Worm (Caenorhabditis elegans) whole organism, L4 larva: Measurements from ENCODE around the gene sre-30.

ENCODE experiments used
- Y105C5A.15 ChIP-seq: fragments of 200-800 bp; sonication (Bioruptor generic); IDR thresholded peaks from 2 replicates; pipeline ENCODE4 v1.3.6; 2022; ENCODE audit warnings: missing genetic modification characterization, missing compliant biosample characterization
- duxl-1 ChIP-seq: sonication (generic microtip); optimal IDR thresholded peaks from 2 replicates; lab custom pipeline; 2016; ENCODE audit warnings: mild to moderate bottlenecking, missing genetic modification characterization, moderate library complexity, missing compliant biosample characterization; ENCODE audit not compliant: poor library complexity
- egl-27 ChIP-seq: sonication (generic microtip); optimal IDR thresholded peaks from 3 replicates; lab custom pipeline; 2017; ENCODE audit warnings: missing biosample characterization, missing genetic modification reagents, missing genetic modification characterization
- fos-1 ChIP-seq: fragments of 150-350 bp; optimal IDR thresholded peaks from 2 replicates; lab custom pipeline; 2014; ENCODE audit warnings: missing biosample characterization, missing genetic modification characterization
- jun-1 ChIP-seq: fragments of 150-350 bp; optimal IDR thresholded peaks from 2 replicates; lab custom pipeline; 2014; ENCODE audit warnings: missing biosample characterization, missing genetic modification reagents, missing genetic modification characterization
- lin-15B ChIP-seq: fragments of 150-350 bp; sonication (generic microtip); optimal IDR thresholded peaks from 3 replicates; lab custom pipeline; 2014; ENCODE audit warnings: missing biosample characterization, missing genetic modification characterization
- lin-39 ChIP-seq: fragments of 150-350 bp; optimal IDR thresholded peaks from 2 replicates; lab custom pipeline; 2014; ENCODE audit warnings: missing biosample characterization, missing genetic modification reagents, missing genetic modification characterization
- tra-1 ChIP-seq: fragments of 200-800 bp; sonication (Bioruptor generic); IDR thresholded peaks from 2 replicates; pipeline ENCODE4 v1.3.6; 2022; ENCODE audit warnings: missing genetic modification reagents, missing genetic modification characterization, missing compliant biosample characterization
- unc-39 ChIP-seq: sonication (generic microtip); optimal IDR thresholded peaks from 2 replicates; lab custom pipeline; 2017; ENCODE audit warnings: missing biosample characterization, missing genetic modification characterization

DNA sequence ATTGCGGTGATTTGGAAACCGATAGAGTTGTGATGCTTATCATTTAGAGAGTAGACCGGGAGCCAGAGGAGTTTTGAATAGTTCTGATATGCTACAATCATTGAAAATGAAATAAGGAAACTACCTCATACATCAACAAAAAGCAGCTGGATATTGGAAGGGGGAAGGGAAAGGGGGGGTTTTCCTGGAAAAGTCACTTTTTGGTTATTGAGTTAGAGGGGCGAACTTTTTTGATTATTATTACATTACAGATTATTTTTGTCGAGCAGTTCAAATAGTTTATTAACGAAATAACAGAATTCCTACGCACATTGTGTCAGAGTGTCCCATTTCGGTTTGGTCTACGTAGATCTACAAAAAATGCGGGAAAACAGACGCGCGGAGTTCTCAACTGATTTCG is 19.5 kb downstream of the sre-30 start, which contains the start of gene sre-42:
- TF ChIP-seq lin-15B (tag; lab: Kevin White, UChicago) (no peak), tra-1 (GFP tag; lab: Robert Waterston, UW) (no peak), fos-1 (tag; lab: Kevin White, UChicago) (no peak), Y105C5A.15 (GFP tag; lab: Robert Waterston, UW) (no peak), duxl-1 (tag; lab: Kevin White, UChicago) (no peak), jun-1 (tag; lab: Kevin White, UChicago) (no peak), egl-27 (tag; lab: Kevin White, UChicago) (no peak), lin-39 (tag; lab: Kevin White, UChicago) (no peak), unc-39 (tag; lab: Kevin White, UChicago) (no peak)
